Worm (Caenorhabditis elegans) whole organism, mixed stage, embryonic: ENCODE measurements around the gene nhr-181.

ENCODE experiments used
- elt-3 ChIP-seq: fragments of 150-350 bp; optimal IDR thresholded peaks from 2 replicates; lab custom pipeline; 2014; ENCODE audit warnings: missing biosample characterization, missing genetic modification characterization
- mep-1 ChIP-seq: fragments of 150-350 bp; optimal IDR thresholded peaks from 2 replicates; lab custom pipeline; 2017; ENCODE audit warnings: missing biosample characterization, missing genetic modification reagents, missing genetic modification characterization, inconsistent platforms
- nhr-237 ChIP-seq: fragments of 150-350 bp; optimal IDR thresholded peaks from 2 replicates; lab custom pipeline; 2014; ENCODE audit warnings: missing biosample characterization, missing genetic modification characterization
- nhr-76 ChIP-seq: sonication (generic microtip); optimal IDR thresholded peaks from 2 replicates; lab custom pipeline; 2017; ENCODE audit warnings: missing biosample characterization, missing genetic modification characterization
- snpc-4 ChIP-seq: fragments of 150-350 bp; optimal IDR thresholded peaks from 2 replicates; lab custom pipeline; 2014; ENCODE audit warnings: missing biosample characterization, missing genetic modification characterization
- unc-120 ChIP-seq: sonication (generic microtip); optimal IDR thresholded peaks from 2 replicates; lab custom pipeline; 2017; ENCODE audit warnings: missing genetic modification characterization, missing compliant biosample characterization; ENCODE audit not compliant: poor library complexity, severe bottlenecking

DNA sequence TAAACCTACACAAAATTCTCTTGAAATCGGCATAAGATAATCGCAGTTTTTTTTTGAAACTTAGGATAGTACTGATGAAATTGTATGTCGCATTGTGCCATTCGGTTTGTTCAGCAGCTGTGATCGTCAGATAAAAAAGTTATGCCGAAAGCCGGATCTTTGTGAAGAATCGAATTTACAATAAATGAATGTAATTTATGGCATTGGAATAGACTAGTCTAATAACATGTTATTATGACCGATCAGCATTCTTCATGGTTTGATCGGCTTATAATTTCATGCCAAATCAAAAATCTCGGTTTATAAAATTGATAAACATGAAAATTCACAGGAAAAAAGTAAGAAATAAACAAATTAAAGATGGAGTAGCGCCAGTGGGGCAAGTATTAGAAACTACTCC lies 17.7 kb downstream of the nhr-181 start, which contains the start of gene srw-134:
- no peak for TF ChIP-seq mep-1 (tag; lab: Kevin White, UChicago)
- TF ChIP-seq nhr-237 (tag; lab: Kevin White, UChicago), result no peak
- no peak for TF ChIP-seq unc-120
- no peak for TF ChIP-seq snpc-4 (tag; lab: Kevin White, UChicago)
- TF ChIP-seq elt-3 (tag; lab: Kevin White, UChicago), result no peak
- TF ChIP-seq nhr-76 (tag; lab: Kevin White, UChicago), result no peak
